Fruit fly (Drosophila melanogaster): ENCODE data around the gene pnr.

dm6 chr3R:16046030-16046429 is 20.2 kb downstream of the pnr start, which contains the start of gene Jhbp5:
- TF ChIP-seq CG17806 (tag; optimal IDR thresholded peaks at IDR 0.05) (no peak), CG4496 (GFP tag; IDR thresholded peaks at IDR 0.05) (no peak)

All from whole organism, pupa.